Worm (Caenorhabditis elegans) whole organism, L2 larva: ENCODE results near the gene K08H2.10.

Experiments
- C34F6.9 ChIP-seq: fragments of 150-350 bp; optimal IDR thresholded peaks from 2 replicates; lab custom pipeline; 2014; ENCODE audit warnings: missing biosample characterization, missing genetic modification characterization
- F13H6.1 ChIP-seq: sonication (generic microtip); optimal IDR thresholded peaks from 2 replicates; lab custom pipeline; 2016; ENCODE audit warnings: missing genetic modification characterization, missing compliant biosample characterization
- R02D3.7 ChIP-seq: fragments of 150-350 bp; optimal IDR thresholded peaks from 2 replicates; lab custom pipeline; 2014; ENCODE audit warnings: missing biosample characterization, missing genetic modification characterization
- Y55F3AM.14 ChIP-seq: fragments of 200-800 bp; sonication (Bioruptor generic); optimal IDR thresholded peaks from 2 replicates; lab custom pipeline; 2018; ENCODE audit warnings: mild to moderate bottlenecking, missing genetic modification characterization, missing compliant biosample characterization
- ZK546.5 ChIP-seq: sonication (generic microtip); optimal IDR thresholded peaks from 2 replicates; lab custom pipeline; 2017; ENCODE audit warnings: missing biosample characterization, missing genetic modification characterization
- alr-1 ChIP-seq: fragments of 150-350 bp; optimal IDR thresholded peaks from 2 replicates; lab custom pipeline; 2014; ENCODE audit warnings: missing biosample characterization, missing genetic modification characterization
- aly-2 ChIP-seq: fragments of 150-350 bp; optimal IDR thresholded peaks from 2 replicates; lab custom pipeline; 2014; ENCODE audit warnings: missing biosample characterization, missing genetic modification characterization
- ama-1 ChIP-seq: fragments of 150-350 bp; optimal IDR thresholded peaks from 2 replicates; lab custom pipeline; 2018; ENCODE audit warnings: inconsistent platforms
- blmp-1 ChIP-seq: sonication (generic microtip); optimal IDR thresholded peaks from 2 replicates; lab custom pipeline; 2017; ENCODE audit warnings: missing genetic modification characterization, mild to moderate bottlenecking, missing compliant biosample characterization, antibody characterized with exemption, moderate library complexity; ENCODE audit not compliant: insufficient read depth
- ceh-16 ChIP-seq: fragments of 150-350 bp; optimal IDR thresholded peaks from 2 replicates; lab custom pipeline; 2014; ENCODE audit warnings: missing biosample characterization, missing genetic modification characterization
- crh-2 ChIP-seq: sonication (generic microtip); optimal IDR thresholded peaks from 2 replicates; lab custom pipeline; 2017; ENCODE audit warnings: missing biosample characterization, missing genetic modification characterization
- dmd-4 ChIP-seq: sonication (generic microtip); optimal IDR thresholded peaks from 2 replicates; lab custom pipeline; 2017; ENCODE audit warnings: missing biosample characterization, missing genetic modification characterization
- egl-27 ChIP-seq: sonication (generic microtip); optimal IDR thresholded peaks from 3 replicates; lab custom pipeline; 2017; ENCODE audit warnings: missing biosample characterization, missing genetic modification reagents, missing genetic modification characterization
- elt-3 ChIP-seq: sonication (generic microtip); optimal IDR thresholded peaks from 2 replicates; lab custom pipeline; 2017; ENCODE audit warnings: missing biosample characterization, missing genetic modification characterization
- fos-1 ChIP-seq: fragments of 150-350 bp; optimal IDR thresholded peaks from 2 replicates; lab custom pipeline; 2014; ENCODE audit warnings: missing biosample characterization, missing genetic modification characterization
- gmeb-1 ChIP-seq: fragments of 150-350 bp; optimal IDR thresholded peaks from 2 replicates; lab custom pipeline; 2014; ENCODE audit warnings: missing biosample characterization, missing genetic modification characterization
- lin-11 ChIP-seq: fragments of 150-350 bp; sonication (generic microtip); optimal IDR thresholded peaks from 2 replicates; lab custom pipeline; 2014; ENCODE audit warnings: missing biosample characterization, missing genetic modification characterization, inconsistent platforms, mixed read lengths
- lin-13 ChIP-seq: fragments of 150-350 bp; optimal IDR thresholded peaks from 2 replicates; lab custom pipeline; 2014; ENCODE audit warnings: missing biosample characterization, missing genetic modification reagents, missing genetic modification characterization
- lin-39 ChIP-seq: fragments of 150-350 bp; optimal IDR thresholded peaks from 2 replicates; lab custom pipeline; 2014; ENCODE audit warnings: missing biosample characterization, missing genetic modification reagents, missing genetic modification characterization
- lsy-2 ChIP-seq, 2 experiments: fragments of 150-350 bp in 1 of 2; sonication (generic microtip) in 1 of 2; optimal IDR thresholded peaks; 2 replicates each; lab custom pipeline; 2014 to 2017; ENCODE audit warnings: missing biosample characterization in 2 of 2, missing genetic modification characterization in 2 of 2
- mab-5 ChIP-seq: fragments of 150-350 bp; optimal IDR thresholded peaks from 2 replicates; lab custom pipeline; 2014; ENCODE audit warnings: missing biosample characterization, missing genetic modification characterization
- mbf-1 ChIP-seq: sonication (generic microtip); optimal IDR thresholded peaks from 2 replicates; lab custom pipeline; 2017; ENCODE audit warnings: missing biosample characterization, missing genetic modification characterization
- nhr-11 ChIP-seq: fragments of 150-350 bp; optimal IDR thresholded peaks from 2 replicates; lab custom pipeline; 2014; ENCODE audit warnings: missing biosample characterization, missing genetic modification characterization
- nhr-129 ChIP-seq: fragments of 150-350 bp; optimal IDR thresholded peaks from 2 replicates; lab custom pipeline; 2014; ENCODE audit warnings: missing biosample characterization, missing genetic modification characterization
- nhr-21 ChIP-seq: fragments of 150-350 bp; optimal IDR thresholded peaks from 2 replicates; lab custom pipeline; 2014; ENCODE audit warnings: missing biosample characterization, missing genetic modification characterization
- nhr-23 ChIP-seq: fragments of 150-350 bp; optimal IDR thresholded peaks from 2 replicates; lab custom pipeline; 2014; ENCODE audit warnings: missing biosample characterization, missing genetic modification reagents, missing genetic modification characterization
- nhr-237 ChIP-seq: fragments of 150-350 bp; optimal IDR thresholded peaks from 2 replicates; lab custom pipeline; 2014; ENCODE audit warnings: missing biosample characterization, missing genetic modification characterization
- nhr-25 ChIP-seq: fragments of 150-350 bp; sonication (generic microtip); optimal IDR thresholded peaks from 3 replicates; lab custom pipeline; 2014; ENCODE audit warnings: missing biosample characterization, missing genetic modification characterization
- nhr-6 ChIP-seq: fragments of 150-350 bp; optimal IDR thresholded peaks from 2 replicates; lab custom pipeline; 2014; ENCODE audit warnings: missing biosample characterization, missing genetic modification characterization
- sem-4 ChIP-seq: fragments of 150-350 bp; optimal IDR thresholded peaks from 2 replicates; lab custom pipeline; 2014; ENCODE audit warnings: missing biosample characterization, missing genetic modification reagents, missing genetic modification characterization
- sma-3 ChIP-seq: sonication (generic microtip); optimal IDR thresholded peaks from 2 replicates; lab custom pipeline; 2016; ENCODE audit warnings: missing genetic modification reagents, missing genetic modification characterization, missing compliant biosample characterization
- sma-9 ChIP-seq, 2 experiments: fragments of 150-350 bp in 1 of 2; sonication (generic microtip) in 1 of 2; optimal IDR thresholded peaks; 2 replicates each; lab custom pipeline; 2014 to 2016; ENCODE audit warnings: missing genetic modification characterization in 2 of 2, mild to moderate bottlenecking in 1 of 2, missing biosample characterization in 1 of 2, missing compliant biosample characterization in 1 of 2, missing genetic modification reagents in 1 of 2, moderate library complexity in 1 of 2
- snpc-4 ChIP-seq: fragments of 150-350 bp; optimal IDR thresholded peaks from 2 replicates; lab custom pipeline; 2014; ENCODE audit warnings: missing biosample characterization, missing genetic modification characterization
- unc-55 ChIP-seq: fragments of 150-350 bp; sonication (generic microtip); optimal IDR thresholded peaks from 3 replicates; lab custom pipeline; 2014; ENCODE audit warnings: missing biosample characterization, missing genetic modification reagents, missing genetic modification characterization
- unc-62 ChIP-seq: fragments of 150-350 bp; optimal IDR thresholded peaks from 2 replicates; lab custom pipeline; 2014; ENCODE audit warnings: missing biosample characterization, missing genetic modification reagents, missing genetic modification characterization
- ztf-1 ChIP-seq: fragments of 200-800 bp; sonication (Bioruptor generic); conservative IDR thresholded peaks from 2 replicates; pipeline ENCODE4 v1.3.6; 2022; ENCODE audit warnings: missing genetic modification characterization, missing compliant biosample characterization
- ztf-4 ChIP-seq: fragments of 150-350 bp; optimal IDR thresholded peaks from 2 replicates; lab custom pipeline; 2014; ENCODE audit warnings: missing biosample characterization, missing genetic modification characterization

Gene K08H2.10

ce11 chrX:13220609-13221008 lies 37.0 kb upstream of the K08H2.10 start:
- no peak for TF ChIP-seq sem-4
- peak; percentile 9 for TF ChIP-seq C34F6.9 (tag; lab: Kevin White, UChicago)
- peak; percentile 86 for TF ChIP-seq snpc-4 (tag; lab: Kevin White, UChicago)
- no peak for TF ChIP-seq aly-2 (tag; lab: Kevin White, UChicago)
- TF ChIP-seq nhr-6 (tag; lab: Kevin White, UChicago): no peak
- peak; percentile 11 for TF ChIP-seq ztf-4
- no peak for TF ChIP-seq mab-5
- peak; percentile 27 for TF ChIP-seq sma-9 (GFP tag; optimal IDR thresholded peaks at IDR 0.05; lab: Kevin White, UChicago)
- TF ChIP-seq sma-9 (tag; optimal IDR thresholded peaks at IDR 0.05; lab: Kevin White, UChicago): no peak
- TF ChIP-seq F13H6.1: peak; percentile 43
- TF ChIP-seq nhr-129 (tag; lab: Kevin White, UChicago): peak; percentile 52
- no peak for TF ChIP-seq ama-1 (lab: Kevin White, UChicago)
- no peak for TF ChIP-seq ztf-1 (GFP tag; lab: Robert Waterston, UW)

DNA sequence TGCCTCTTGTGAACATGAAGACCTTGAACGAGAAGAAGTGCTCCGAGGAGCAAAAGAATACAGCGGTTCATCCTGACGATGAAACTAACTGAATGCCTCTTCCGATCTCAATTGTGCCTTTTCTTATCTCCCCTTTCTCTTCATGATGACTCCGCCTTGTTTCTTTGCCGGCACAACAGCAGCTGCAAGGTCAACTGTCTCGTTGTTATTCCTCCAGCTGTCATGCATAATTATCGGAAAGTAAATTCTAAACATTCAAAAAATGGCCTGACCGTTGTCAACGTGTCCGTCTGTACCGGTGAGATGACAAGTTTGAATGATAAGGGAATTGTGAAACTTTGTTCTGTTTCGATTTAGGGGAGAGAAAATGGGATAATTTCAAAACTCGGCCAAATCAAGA lies 36.2 kb upstream of the K08H2.10 start, which contains the start of gene asp-4:
Gene asp-4 (minus strand): TSS at position 106 of the 400 bp plus-strand sequence.
- TF ChIP-seq fos-1 (tag; lab: Kevin White, UChicago): peak; percentile 30
- no peak for TF ChIP-seq lin-39 (tag; lab: Kevin White, UChicago)
- peak in 1 of 2 experiments; percentile 9 for TF ChIP-seq lsy-2 (tag; optimal IDR thresholded peaks at IDR 0.05; lab: Kevin White, UChicago)
- TF ChIP-seq unc-62 (GFP tag; lab: Kevin White, UChicago): no peak
- TF ChIP-seq alr-1: no peak
- peak; percentile 48 for TF ChIP-seq nhr-129 (tag; lab: Kevin White, UChicago)
- no peak for TF ChIP-seq Y55F3AM.14 (GFP tag; lab: Kevin White, UChicago)
- TF ChIP-seq sma-9 (GFP tag; optimal IDR thresholded peaks at IDR 0.05; lab: Kevin White, UChicago): peak; percentile 4
- no peak for TF ChIP-seq sma-9 (tag; optimal IDR thresholded peaks at IDR 0.05; lab: Kevin White, UChicago)

- TF ChIP-seq blmp-1 (tag; lab: Kevin White, UChicago) (no peak), sma-3 (no peak), ZK546.5 (tag; lab: Kevin White, UChicago) (no peak), ceh-16 (tag; lab: Kevin White, UChicago) (no peak), nhr-11 (tag; lab: Kevin White, UChicago) (no peak), unc-55 (GFP tag; lab: Kevin White, UChicago) (no peak), C34F6.9 (tag; lab: Kevin White, UChicago) (no peak), R02D3.7 (tag; lab: Kevin White, UChicago) (no peak)
These were observed 34.2 kb upstream of the K08H2.10 start, which contains the start of gene skr-20 for ce11 chrX:13223437-13223836. Gene skr-20 (minus strand): TSS chrX:13223537.

DNA sequence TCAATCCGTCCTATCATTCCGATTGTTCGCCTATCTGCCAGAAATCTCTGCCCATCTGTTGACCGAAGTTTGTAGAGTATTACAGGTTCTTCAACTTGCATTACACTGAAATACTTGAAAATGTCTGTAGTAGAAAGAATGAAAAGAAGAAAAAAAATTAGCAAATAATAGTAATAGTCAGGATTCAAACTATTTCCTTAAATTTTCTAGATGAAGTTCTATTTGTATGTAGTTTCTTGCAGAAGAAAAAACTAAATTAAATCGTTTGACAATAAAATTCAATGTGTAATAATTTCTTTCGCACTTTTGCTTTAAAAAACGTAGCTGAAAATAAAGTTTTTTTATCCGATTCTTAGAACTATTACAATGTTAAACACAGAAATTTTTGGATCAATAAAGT lies 33.0 kb upstream of the K08H2.10 start, which contains the start of gene skr-19:
Gene skr-19 (minus strand): TSS at position 101 of the 400 bp plus-strand sequence.
- no peak for TF ChIP-seq ZK546.5 (tag; lab: Kevin White, UChicago)
- no peak for TF ChIP-seq nhr-25 (tag; lab: Kevin White, UChicago)
- TF ChIP-seq nhr-237 (tag; lab: Kevin White, UChicago): no peak
- TF ChIP-seq gmeb-1 (tag; lab: Kevin White, UChicago): no peak
- TF ChIP-seq dmd-4 (tag; lab: Kevin White, UChicago): no peak
- TF ChIP-seq sma-3: no peak

ce11 chrX:13225111-13225905 lies 32.3 kb upstream of the K08H2.10 start:
- TF ChIP-seq nhr-23 (no peak), blmp-1 (tag; lab: Kevin White, UChicago) (no peak), ama-1 (lab: Kevin White, UChicago) (peak; percentile 13), dmd-4 (tag; lab: Kevin White, UChicago) (no peak), crh-2 (peak; percentile 34), ztf-4 (no peak), lsy-2 (tag; optimal IDR thresholded peaks at IDR 0.05; lab: Kevin White, UChicago) (peak in 1 of 2 experiments; percentile 25), lin-13 (GFP tag; lab: Kevin White, UChicago) (no peak), fos-1 (tag; lab: Kevin White, UChicago) (peak; percentile 56), ztf-1 (GFP tag; lab: Robert Waterston, UW) (no peak), mab-5 (no peak), nhr-11 (tag; lab: Kevin White, UChicago) (no peak), unc-55 (GFP tag; lab: Kevin White, UChicago) (peak; percentile 53), egl-27 (tag; lab: Kevin White, UChicago) (no peak), nhr-129 (tag; lab: Kevin White, UChicago) (peak; percentile 37), aly-2 (tag; lab: Kevin White, UChicago) (no peak), sma-9 (GFP tag; optimal IDR thresholded peaks at IDR 0.05; lab: Kevin White, UChicago) (peak; percentile 14), sma-9 (tag; optimal IDR thresholded peaks at IDR 0.05; lab: Kevin White, UChicago) (no peak), mbf-1 (tag; lab: Kevin White, UChicago) (no peak), ZK546.5 (tag; lab: Kevin White, UChicago) (no peak), lin-11 (tag; lab: Kevin White, UChicago) (peak; percentile 21), nhr-21 (tag; lab: Kevin White, UChicago) (no peak), C34F6.9 (tag; lab: Kevin White, UChicago) (peak; percentile 51), nhr-6 (tag; lab: Kevin White, UChicago) (no peak), lin-39 (tag; lab: Kevin White, UChicago) (no peak), elt-3 (no peak)
